Fruit fly (Drosophila melanogaster) whole organism, embryonic: Measurements from ENCODE around the gene CG16775.

ENCODE experiments used
- CG10462 ChIP-seq: fragments of 200-800 bp; sonication (Bioruptor generic); optimal IDR thresholded peaks from 2 replicates; lab custom pipeline; 2016; ENCODE audit warnings: missing biosample characterization, missing genetic modification characterization
- CG11695 ChIP-seq: fragments of 200-800 bp; sonication (Bioruptor generic); IDR thresholded peaks from 3 replicates; pipeline ENCODE4 v1.3.6; 2022; ENCODE audit warnings: missing biosample characterization, missing genetic modification characterization
- CG15073 ChIP-seq: fragments of 200-800 bp; sonication (Bioruptor generic); optimal IDR thresholded peaks from 2 replicates; lab custom pipeline; 2016; ENCODE audit warnings: missing biosample characterization, missing genetic modification characterization
- CG1529 ChIP-seq: fragments of 200-800 bp; sonication (Bioruptor generic); optimal IDR thresholded peaks from 3 replicates; lab custom pipeline; 2018; ENCODE audit warnings: missing biosample characterization, missing genetic modification characterization
- CG34224 ChIP-seq: fragments of 200-800 bp; sonication (Bioruptor generic); IDR thresholded peaks from 3 replicates; pipeline ENCODE4 v1.3.6; 2022; ENCODE audit warnings: missing biosample characterization, missing genetic modification characterization; ENCODE audit not compliant: partially characterized antibody
- Nf-YB ChIP-seq: fragments of 200-800 bp; sonication (Bioruptor generic); optimal IDR thresholded peaks from 3 replicates; lab custom pipeline; 2019; ENCODE audit warnings: missing biosample characterization, mild to moderate bottlenecking, missing genetic modification characterization, moderate library complexity

The CG16775 gene

dm6 chr3L:17841085-17841606 is 45.3 kb downstream of the CG16775 start, which contains the start of gene CG5577 (continued):
- TF ChIP-seq CG1529 (GFP tag; lab: Kevin White, UChicago) (no peak), CG15073 (no peak), Nf-YB (peak; percentile 87), CG34224 (peak; percentile 60), CG11695 (GFP tag; lab: Robert Waterston, UW) (no peak), CG10462 (GFP tag; lab: Kevin White, UChicago) (no peak)
- TF ChIP-seq, all 482 proteins: peak for 99
